Fruit fly (Drosophila melanogaster): Measurements from ENCODE around the gene Rcd-1.

Rcd-1 gene

DNA sequence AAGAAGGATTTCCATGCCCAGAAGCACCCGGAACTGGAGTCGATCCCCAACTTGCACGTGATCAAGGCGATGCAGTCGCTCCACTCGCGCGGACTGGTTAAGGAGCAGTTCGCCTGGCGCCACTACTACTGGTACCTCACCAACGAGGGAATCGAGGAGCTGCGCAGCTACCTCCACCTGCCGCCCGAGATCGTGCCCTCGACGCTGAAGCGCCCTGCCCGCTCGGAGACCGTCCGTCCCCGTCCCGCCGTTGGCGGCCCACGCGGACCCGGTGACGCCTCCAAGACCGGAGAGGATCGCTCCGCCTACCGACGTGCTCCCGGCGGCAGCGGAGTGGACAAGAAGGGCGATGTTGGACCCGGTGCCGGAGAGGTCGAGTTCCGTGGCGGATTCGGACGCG, 40.1 kb upstream of the Rcd-1 start:
- TF ChIP-seq sens (GFP tag) = peak; percentile 78
- TF ChIP-seq Ada2b (GFP tag; IDR thresholded peaks at IDR 0.05) = no peak
- TF ChIP-seq gfzf (GFP tag; optimal IDR thresholded peaks at IDR 0.05) = no peak
- TF ChIP-seq dati (GFP tag; IDR thresholded peaks at IDR 0.05) = no peak
- TF ChIP-seq ken (GFP tag; IDR thresholded peaks at IDR 0.05) = 0 out of 3 replicates have a peak, but pooled peaks have one; percentile 15
- TF ChIP-seq CG9876 (GFP tag; optimal IDR thresholded peaks at IDR 0.05) = no peak
- TF ChIP-seq lmd (GFP tag; IDR thresholded peaks at IDR 0.05) = no peak
- no peak for TF ChIP-seq Hr39 (optimal IDR thresholded peaks at IDR 0.05)
- no peak for TF ChIP-seq gcm2 (GFP tag; optimal IDR thresholded peaks at IDR 0.05)
- TF ChIP-seq CG30431 (GFP tag; optimal IDR thresholded peaks at IDR 0.05) = no peak
- no peak for TF ChIP-seq pfk (GFP tag; optimal IDR thresholded peaks at IDR 0.05)
- no peak for TF ChIP-seq B-H2 (GFP tag; optimal IDR thresholded peaks at IDR 0.05)
- peak; percentile 44; the same call in 1 of the 2 replicates for TF ChIP-seq chm (GFP tag; IDR thresholded peaks at IDR 0.05)
- peak; percentile 46; the same call in 1 of the 3 replicates for TF ChIP-seq ci (GFP tag; IDR thresholded peaks at IDR 0.05)
- TF ChIP-seq CG11723 (GFP tag; optimal IDR thresholded peaks at IDR 0.05) = no peak
- TF ChIP-seq Med (GFP tag) = peak; percentile 75
- no peak for TF ChIP-seq dan (GFP tag; IDR thresholded peaks at IDR 0.05)

DNA sequence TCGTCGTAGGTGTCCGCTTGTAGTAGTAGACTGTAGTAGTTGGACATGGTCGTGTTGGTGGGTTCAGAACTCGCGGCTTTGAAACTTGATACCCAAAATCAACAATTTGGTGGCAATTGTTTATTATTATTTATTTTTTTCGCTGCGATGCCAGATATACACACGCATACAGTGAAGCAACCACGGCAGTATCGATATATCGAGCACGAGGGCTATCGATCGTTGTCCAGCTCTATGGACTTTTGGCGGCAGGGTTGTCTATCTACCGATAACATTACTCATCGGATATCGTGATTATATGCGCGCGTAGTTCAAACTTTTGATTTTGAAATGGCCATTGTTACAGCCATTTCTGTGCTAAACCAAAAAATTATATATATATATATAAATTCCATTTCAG, 36.9 kb upstream of the Rcd-1 start, which contains the start of gene CG14220:
TSS of gene CG14220 (minus strand) at position 208 of the 400 bp plus-strand sequence.
- TF ChIP-seq crc (GFP tag; optimal IDR thresholded peaks at IDR 0.05) (no peak), Vsx1 (GFP tag; optimal IDR thresholded peaks at IDR 0.05) (no peak), nom (GFP tag; optimal IDR thresholded peaks at IDR 0.05) (peak; percentile 15), Hmx (GFP tag; optimal IDR thresholded peaks at IDR 0.05) (no peak), CG4360 (GFP tag; IDR thresholded peaks at IDR 0.05) (no peak), CG6813 (GFP tag; optimal IDR thresholded peaks at IDR 0.05) (no peak), CG10654 (GFP tag; optimal IDR thresholded peaks at IDR 0.05) (no peak), jigr1 (GFP tag; IDR thresholded peaks at IDR 0.05) (no peak), CG7786 (GFP tag; optimal IDR thresholded peaks at IDR 0.05) (no peak), CG4854 (GFP tag; optimal IDR thresholded peaks at IDR 0.05) (no peak), Aef1 (GFP tag; IDR thresholded peaks at IDR 0.05) (no peak), CG32767 (GFP tag; IDR thresholded peaks at IDR 0.05) (peak; percentile 45; the same call in 1 of the 2 replicates), bbx (GFP tag; IDR thresholded peaks at IDR 0.05; ENCODE audit: partially characterized antibody) (peak; percentile 97), CG6765 (GFP tag; optimal IDR thresholded peaks at IDR 0.05) (no peak), CG10366 (GFP tag; IDR thresholded peaks at IDR 0.05) (no peak), tio (GFP tag; optimal IDR thresholded peaks at IDR 0.05) (no peak), tap (tag; optimal IDR thresholded peaks at IDR 0.05) (no peak), CG9817 (tag; optimal IDR thresholded peaks at IDR 0.05) (no peak), CG4707 (GFP tag; optimal IDR thresholded peaks at IDR 0.05) (no peak), ara (GFP tag; IDR thresholded peaks at IDR 0.05) (no peak), phol (tag; optimal IDR thresholded peaks at IDR 0.05) (peak; percentile 31), CG12744 (GFP tag; optimal IDR thresholded peaks at IDR 0.05) (no peak), CG17359 (tag; optimal IDR thresholded peaks at IDR 0.05) (no peak), pfk (GFP tag; optimal IDR thresholded peaks at IDR 0.05) (peak; percentile 38), Lhr (GFP tag; optimal IDR thresholded peaks at IDR 0.05) (peak; percentile 36), CG6791 (GFP tag; IDR thresholded peaks at IDR 0.05; ENCODE audit: partially characterized antibody) (peak; percentile 97), CG15696 (tag; optimal IDR thresholded peaks at IDR 0.05) (no peak), Taf1 (GFP tag; IDR thresholded peaks at IDR 0.05) (no peak), Pdp1 (GFP tag; optimal IDR thresholded peaks at IDR 0.05) (no peak), CG2889 (GFP tag; IDR thresholded peaks at IDR 0.05) (no peak), pros (GFP tag; optimal IDR thresholded peaks at IDR 0.05) (no peak), sens-2 (GFP tag; IDR thresholded peaks at IDR 0.05) (no peak), CG8478 (optimal IDR thresholded peaks at IDR 0.05) (no peak), CG32532 (GFP tag; IDR thresholded peaks at IDR 0.05) (no peak), Sox100B (GFP tag; optimal IDR thresholded peaks at IDR 0.05) (no peak), Fer3 (tag; optimal IDR thresholded peaks at IDR 0.05) (no peak), wdn (GFP tag; IDR thresholded peaks at IDR 0.05) (no peak)

Data from whole organism, embryonic.